Worm (Caenorhabditis elegans) whole organism, L3 larva: ENCODE data around the gene T26H8.4.

Experiments used
- ZK546.5 ChIP-seq: sonication (generic microtip); optimal IDR thresholded peaks from 2 replicates; lab custom pipeline; 2017; ENCODE audit warnings: missing biosample characterization, missing genetic modification characterization
- aly-2 ChIP-seq: fragments of 150-350 bp; optimal IDR thresholded peaks from 2 replicates; lab custom pipeline; 2014; ENCODE audit warnings: missing biosample characterization, missing genetic modification characterization
- ceh-16 ChIP-seq: sonication (generic microtip); optimal IDR thresholded peaks from 2 replicates; lab custom pipeline; 2017; ENCODE audit warnings: missing biosample characterization, missing genetic modification characterization
- ceh-82 ChIP-seq: fragments of 150-350 bp; optimal IDR thresholded peaks from 2 replicates; lab custom pipeline; 2014; ENCODE audit warnings: missing biosample characterization, missing genetic modification characterization
- lin-15B ChIP-seq: fragments of 150-350 bp; optimal IDR thresholded peaks from 2 replicates; lab custom pipeline; 2014; ENCODE audit warnings: missing biosample characterization, missing genetic modification characterization
- lin-39 ChIP-seq: fragments of 150-350 bp; optimal IDR thresholded peaks from 2 replicates; lab custom pipeline; 2018; ENCODE audit warnings: missing biosample characterization, missing genetic modification reagents, missing genetic modification characterization
- snpc-4 ChIP-seq: fragments of 150-350 bp; optimal IDR thresholded peaks from 2 replicates; lab custom pipeline; 2014; ENCODE audit warnings: missing biosample characterization, missing genetic modification characterization
- ztf-11 ChIP-seq: fragments of 150-350 bp; optimal IDR thresholded peaks from 2 replicates; lab custom pipeline; 2014; ENCODE audit warnings: missing biosample characterization, missing genetic modification characterization
- ztf-4 ChIP-seq: fragments of 150-350 bp; optimal IDR thresholded peaks from 2 replicates; lab custom pipeline; 2014; ENCODE audit warnings: missing biosample characterization, missing genetic modification characterization

DNA sequence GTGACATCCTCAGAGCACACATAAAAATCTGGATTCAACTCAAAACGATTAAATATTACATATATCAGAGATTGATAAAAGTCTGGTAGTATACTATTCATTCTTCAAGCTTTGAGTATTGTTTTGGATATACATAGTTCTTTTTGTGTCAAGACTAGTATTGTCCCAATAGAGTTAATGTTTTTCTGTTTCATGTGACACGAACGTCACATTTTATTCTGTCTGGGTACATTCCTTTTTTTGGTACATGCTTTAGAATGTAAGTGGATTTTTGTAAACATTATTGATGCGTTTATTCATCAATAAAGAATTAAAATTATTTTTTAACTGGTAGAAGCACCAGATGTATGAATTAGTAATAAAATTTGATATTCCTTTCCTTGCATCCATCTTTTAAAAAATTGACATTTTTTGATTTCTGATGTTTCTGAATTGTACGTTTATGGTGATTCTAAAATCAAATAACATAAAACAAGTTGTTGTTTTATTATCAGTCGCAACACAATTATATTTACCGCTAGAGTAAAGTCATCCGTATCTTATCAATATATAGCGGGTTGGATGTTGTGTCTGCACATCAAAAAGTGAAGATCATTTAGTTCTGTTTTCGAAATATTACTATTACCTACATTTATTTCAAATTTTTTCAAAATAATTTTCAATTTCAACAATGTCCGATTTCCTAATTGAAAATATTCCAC, 9.3 kb upstream of the T26H8.4 start, which contains the start of the genes srt-22 and nhr-246:
- no peak for TF ChIP-seq ztf-4 (tag; lab: Kevin White, UChicago)
- no peak for TF ChIP-seq ztf-11 (tag; lab: Kevin White, UChicago)
- TF ChIP-seq aly-2, result no peak
- TF ChIP-seq lin-39 (tag; lab: Kevin White, UChicago), result no peak
- no peak for TF ChIP-seq lin-15B
- TF ChIP-seq ceh-16 (tag; lab: Kevin White, UChicago), result no peak
- no peak for TF ChIP-seq ceh-82 (tag; lab: Kevin White, UChicago)
- TF ChIP-seq snpc-4 (tag; lab: Kevin White, UChicago), result no peak
- TF ChIP-seq ZK546.5 (tag; lab: Kevin White, UChicago), result no peak
